Fruit fly (Drosophila melanogaster): ENCODE results near the gene CG42681.
A peak's percentile ranks its signal among the peaks of the same experiment; 100 is the strongest.

CG42681 gene

DNA sequence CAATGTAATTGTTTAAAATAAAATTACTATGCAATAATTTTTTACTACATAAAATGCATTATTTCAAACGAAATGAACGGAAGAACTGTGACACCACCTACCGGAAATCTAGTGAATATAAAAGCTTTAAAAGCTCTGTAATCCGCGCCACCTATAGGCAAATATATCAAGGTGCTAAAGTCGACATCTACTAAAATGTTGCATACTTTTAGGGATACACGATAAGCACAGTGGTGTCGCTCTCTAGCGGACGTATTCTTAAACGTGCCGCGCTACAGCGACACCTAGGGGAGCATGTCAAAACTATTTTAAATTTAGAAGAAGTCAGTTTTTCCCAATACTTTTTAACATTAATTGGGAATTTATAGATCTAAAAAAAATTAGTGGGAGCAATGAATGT lies 38.0 kb upstream of the CG42681 start (continued):
- TF ChIP-seq emc (GFP tag; optimal IDR thresholded peaks at IDR 0.05) (peak; percentile 68), CG32772 (GFP tag; IDR thresholded peaks at IDR 0.05) (peak; percentile 77), Hand (GFP tag; optimal IDR thresholded peaks at IDR 0.05) (no peak), PHDP (tag; optimal IDR thresholded peaks at IDR 0.05) (peak; percentile 27), CG1024 (GFP tag; IDR thresholded peaks at IDR 0.05) (peak; percentile 64), disco-r (GFP tag; optimal IDR thresholded peaks at IDR 0.05) (peak; percentile 49), ac (GFP tag; optimal IDR thresholded peaks at IDR 0.05) (no peak), tin (GFP tag; optimal IDR thresholded peaks at IDR 0.05) (peak; percentile 89), nerfin-1 (tag; optimal IDR thresholded peaks at IDR 0.05) (peak; percentile 27), unc-4 (GFP tag; IDR thresholded peaks at IDR 0.05; ENCODE audit: partially characterized antibody) (no peak), nau (GFP tag; optimal IDR thresholded peaks at IDR 0.05) (peak; percentile 59), Hr3 (GFP tag; optimal IDR thresholded peaks at IDR 0.05) (peak; percentile 61), CG31388 (GFP tag; optimal IDR thresholded peaks at IDR 0.05) (peak; percentile 23), dysf (GFP tag; IDR thresholded peaks at IDR 0.05) (peak; percentile 81), stwl (tag; optimal IDR thresholded peaks at IDR 0.05) (peak; percentile 93), zen2 (GFP tag; IDR thresholded peaks at IDR 0.05; ENCODE audit: partially characterized antibody) (no peak), Sin3A (optimal IDR thresholded peaks at IDR 0.05) (no peak), Hmr (GFP tag; optimal IDR thresholded peaks at IDR 0.05) (peak; percentile 64), pnt (GFP tag; optimal IDR thresholded peaks at IDR 0.05) (peak; percentile 78), Xrp1 (GFP tag; IDR thresholded peaks at IDR 0.05) (peak; percentile 56; the same call in 1 of the 2 replicates), yki (optimal IDR thresholded peaks at IDR 0.05) (no peak), dan (GFP tag; IDR thresholded peaks at IDR 0.05) (no peak), zfh1 (GFP tag; IDR thresholded peaks at IDR 0.05) (peak; percentile 86), CG3281 (GFP tag; optimal IDR thresholded peaks at IDR 0.05) (peak; percentile 27), CG3163 (GFP tag; optimal IDR thresholded peaks at IDR 0.05) (peak; percentile 52), CG10543 (GFP tag; optimal IDR thresholded peaks at IDR 0.05) (no peak), YL-1 (GFP tag; optimal IDR thresholded peaks at IDR 0.05) (no peak), cwo (GFP tag; optimal IDR thresholded peaks at IDR 0.05) (no peak), nom (GFP tag; optimal IDR thresholded peaks at IDR 0.05) (no peak), zf30C (GFP tag; optimal IDR thresholded peaks at IDR 0.05) (no peak), Hey (tag; optimal IDR thresholded peaks at IDR 0.05) (no peak), sob (GFP tag; IDR thresholded peaks at IDR 0.05) (peak; percentile 78), CG1603 (tag; optimal IDR thresholded peaks at IDR 0.05) (peak; percentile 51), CG15696 (tag; optimal IDR thresholded peaks at IDR 0.05) (peak; percentile 86), CG34376 (GFP tag; optimal IDR thresholded peaks at IDR 0.05) (peak; percentile 16), CG12769 (tag; optimal IDR thresholded peaks at IDR 0.05) (peak; percentile 22), CG4820 (GFP tag; optimal IDR thresholded peaks at IDR 0.05) (peak; percentile 77), Mes4 (GFP tag; optimal IDR thresholded peaks at IDR 0.05) (peak; percentile 32), CG4404 (GFP tag; IDR thresholded peaks at IDR 0.05) (peak; percentile 35), CG17829 (tag; optimal IDR thresholded peaks at IDR 0.05) (peak; percentile 89), hbn (GFP tag; IDR thresholded peaks at IDR 0.05; ENCODE audit: partially characterized antibody) (no peak), CTCF (GFP tag; optimal IDR thresholded peaks at IDR 0.05) (peak; percentile 100), CG11560 (tag; IDR thresholded peaks at IDR 0.05) (no peak), her (GFP tag; optimal IDR thresholded peaks at IDR 0.05) (peak; percentile 76), run (tag; optimal IDR thresholded peaks at IDR 0.05) (no peak), CG10267 (tag; optimal IDR thresholded peaks at IDR 0.05) (peak; percentile 73), Atf6 (GFP tag; IDR thresholded peaks at IDR 0.05) (no peak; the same call in 1 of the 2 replicates), CG6765 (GFP tag; optimal IDR thresholded peaks at IDR 0.05) (no peak), CG11723 (GFP tag; optimal IDR thresholded peaks at IDR 0.05) (no peak), btn (GFP tag; optimal IDR thresholded peaks at IDR 0.05) (peak; percentile 70), inv (GFP tag; IDR thresholded peaks at IDR 0.05; ENCODE audit: partially characterized antibody) (no peak; the same call in 1 of the 2 replicates), CG7963 (GFP tag; IDR thresholded peaks at IDR 0.05; ENCODE audit: partially characterized antibody) (no peak)

Data from whole organism, embryonic.